Worm (Caenorhabditis elegans) whole organism, early embryonic: Measurements from ENCODE around the gene sec-10.

Experiments used
- ama-1 ChIP-seq: fragments of 150-350 bp; optimal IDR thresholded peaks from 2 replicates; lab custom pipeline; 2014
- ceh-13 ChIP-seq: fragments of 200-800 bp; sonication (Bioruptor generic); optimal IDR thresholded peaks from 2 replicates; lab custom pipeline; 2018; ENCODE audit warnings: mild to moderate bottlenecking, missing genetic modification characterization, missing compliant biosample characterization
- flt-1 ChIP-seq: fragments of 200-800 bp; sonication (Bioruptor generic); IDR thresholded peaks from 2 replicates; pipeline ENCODE4 v1.3.6; 2022; ENCODE audit warnings: missing genetic modification characterization, missing compliant biosample characterization
- hmbx-1 ChIP-seq: sonication (generic microtip); optimal IDR thresholded peaks from 2 replicates; lab custom pipeline; 2016; ENCODE audit warnings: mild to moderate bottlenecking, missing genetic modification characterization, missing compliant biosample characterization
- sea-1 ChIP-seq: fragments of 200-800 bp; sonication (Bioruptor generic); conservative IDR thresholded peaks from 2 replicates; pipeline ENCODE4 v1.3.6; 2022; ENCODE audit warnings: missing genetic modification characterization, missing compliant biosample characterization
- tbx-37 ChIP-seq: fragments of 200-800 bp; sonication (Bioruptor generic); conservative IDR thresholded peaks from 2 replicates; pipeline ENCODE4 v1.3.6; 2022; ENCODE audit warnings: missing genetic modification reagents, missing genetic modification characterization, missing compliant biosample characterization

DNA sequence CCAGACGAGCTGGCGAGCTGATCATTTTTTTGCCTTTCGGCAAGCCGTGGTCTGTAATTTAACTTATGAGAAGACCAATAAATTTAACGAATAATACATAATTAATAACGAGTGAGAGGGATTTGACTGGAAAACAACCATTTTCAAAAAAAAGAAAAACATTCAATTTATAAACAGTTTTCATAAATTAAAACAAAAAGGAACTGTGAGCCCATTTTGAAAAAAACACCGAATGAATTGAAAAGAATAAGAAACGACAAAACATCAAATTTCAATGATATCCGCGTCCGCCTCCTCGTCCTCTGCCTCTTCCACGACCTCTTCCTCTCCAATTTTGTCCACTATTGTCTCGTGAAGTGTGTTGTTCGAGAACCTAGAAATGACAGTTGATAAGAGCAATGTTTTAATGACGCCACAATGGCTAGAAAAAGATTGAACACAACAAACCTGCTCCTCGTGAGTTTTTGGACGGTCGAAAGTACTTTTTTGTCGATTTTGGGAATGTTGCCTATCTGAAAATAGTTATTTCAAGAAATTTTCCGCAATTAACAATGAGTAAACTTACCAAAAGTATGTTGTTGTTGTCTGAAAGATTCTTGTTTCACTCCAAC is 1.6 kb upstream of the sec-10 start, which contains the start of gene tag-321:
- TF ChIP-seq ceh-13 (GFP tag; lab: Kevin White, UChicago) = no peak
- no peak for TF ChIP-seq ama-1 (lab: Kevin White, UChicago)
- no peak for TF ChIP-seq tbx-37 (GFP tag; lab: Robert Waterston, UW)
- TF ChIP-seq flt-1 (GFP tag; lab: Robert Waterston, UW) = no peak
- TF ChIP-seq sea-1 (GFP tag; lab: Robert Waterston, UW) = no peak
- no peak for TF ChIP-seq hmbx-1 (tag; lab: Kevin White, UChicago)
